Worm (Caenorhabditis elegans) whole organism, L4 larva: ENCODE data around the gene asp-6.

Source experiments
- D1046.2 ChIP-seq: fragments of 200-800 bp; sonication (Bioruptor generic); IDR thresholded peaks from 2 replicates; pipeline ENCODE4 v1.3.6; 2022; ENCODE audit warnings: missing genetic modification characterization, missing compliant biosample characterization
- F10B5.3 ChIP-seq: sonication (generic microtip); optimal IDR thresholded peaks from 2 replicates; lab custom pipeline; 2016; ENCODE audit warnings: mild to moderate bottlenecking, missing genetic modification characterization, missing compliant biosample characterization
- F44E2.7 ChIP-seq: fragments of 200-800 bp; sonication (Bioruptor generic); IDR thresholded peaks from 2 replicates; pipeline ENCODE4 v2.1.2; 2022; ENCODE audit warnings: missing genetic modification characterization, missing compliant biosample characterization
- F49E8.2 ChIP-seq: sonication (generic microtip); optimal IDR thresholded peaks from 2 replicates; lab custom pipeline; 2016; ENCODE audit warnings: missing compliant biosample characterization, mild to moderate bottlenecking, missing genetic modification characterization, borderline replicate concordance
- T20F7.1 ChIP-seq: fragments of 200-800 bp; sonication (Bioruptor generic); optimal IDR thresholded peaks from 2 replicates; lab custom pipeline; 2018; ENCODE audit warnings: mild to moderate bottlenecking, missing genetic modification characterization, missing compliant biosample characterization
- T26A8.4 ChIP-seq: fragments of 200-800 bp; sonication (Bioruptor generic); IDR thresholded peaks from 2 replicates; pipeline ENCODE4 v1.3.6; 2022; ENCODE audit warnings: missing genetic modification characterization, missing compliant biosample characterization
- Y75B8A.6 ChIP-seq: fragments of 200-800 bp; sonication (Bioruptor generic); IDR thresholded peaks from 2 replicates; pipeline ENCODE4 v1.3.6; 2022; ENCODE audit warnings: missing genetic modification reagents, missing genetic modification characterization, missing compliant biosample characterization
- ZK337.2 ChIP-seq: fragments of 200-800 bp; sonication (Bioruptor generic); IDR thresholded peaks from 2 replicates; pipeline ENCODE4 v1.3.6; 2022; ENCODE audit warnings: missing genetic modification reagents, missing genetic modification characterization, missing compliant biosample characterization
- aha-1 ChIP-seq: fragments of 150-350 bp; peaks from one replicate; lab custom pipeline; 2014; ENCODE audit warnings: missing biosample characterization, missing genetic modification characterization
- aly-2 ChIP-seq: sonication (generic microtip); optimal IDR thresholded peaks from 2 replicates; lab custom pipeline; 2018; ENCODE audit warnings: missing biosample characterization, missing genetic modification characterization
- ama-1 ChIP-seq: fragments of 150-350 bp; optimal IDR thresholded peaks from 2 replicates; lab custom pipeline; 2014; ENCODE audit warnings: inconsistent platforms, mixed read lengths
- arid-1 ChIP-seq: fragments of 200-800 bp; sonication (Bioruptor generic); conservative IDR thresholded peaks from 2 replicates; pipeline ENCODE4 v1.3.6; 2022; ENCODE audit warnings: missing genetic modification reagents, missing genetic modification characterization, missing compliant biosample characterization
- attf-4 ChIP-seq: sonication (generic microtip); optimal IDR thresholded peaks from 3 replicates; lab custom pipeline; 2017; ENCODE audit warnings: missing biosample characterization, missing genetic modification characterization
- ceh-44 ChIP-seq: fragments of 200-800 bp; sonication (Bioruptor generic); IDR thresholded peaks from 2 replicates; pipeline ENCODE4 v1.3.6; 2022; ENCODE audit warnings: missing genetic modification reagents, missing genetic modification characterization, missing compliant biosample characterization
- ceh-82 ChIP-seq: sonication (generic microtip); optimal IDR thresholded peaks from 2 replicates; lab custom pipeline; 2017; ENCODE audit warnings: missing biosample characterization, missing genetic modification characterization
- daf-19 ChIP-seq: fragments of 200-800 bp; sonication (Bioruptor generic); conservative IDR thresholded peaks from 2 replicates; pipeline ENCODE4 v1.3.6; 2022; ENCODE audit warnings: missing genetic modification characterization, missing compliant biosample characterization
- daf-8 ChIP-seq: fragments of 200-800 bp; sonication (Bioruptor generic); IDR thresholded peaks from 2 replicates; pipeline ENCODE4 v1.3.6; 2022; ENCODE audit warnings: missing genetic modification characterization, missing compliant biosample characterization
- dmd-9 ChIP-seq: fragments of 200-800 bp; sonication (Bioruptor generic); IDR thresholded peaks from 2 replicates; pipeline ENCODE4 v1.3.6; 2022; ENCODE audit warnings: missing genetic modification reagents, missing genetic modification characterization, missing compliant biosample characterization
- dve-1 ChIP-seq: sonication (generic microtip); optimal IDR thresholded peaks from 2 replicates; lab custom pipeline; 2017; ENCODE audit warnings: antibody characterized with exemption, mild to moderate bottlenecking, missing genetic modification characterization, missing compliant biosample characterization; ENCODE audit not compliant: insufficient read depth
- egl-27 ChIP-seq: sonication (generic microtip); optimal IDR thresholded peaks from 3 replicates; lab custom pipeline; 2017; ENCODE audit warnings: missing biosample characterization, missing genetic modification reagents, missing genetic modification characterization
- fkh-10 ChIP-seq: fragments of 150-350 bp; optimal IDR thresholded peaks from 2 replicates; lab custom pipeline; 2014; ENCODE audit warnings: missing biosample characterization, missing genetic modification reagents, missing genetic modification characterization
- lin-1 ChIP-seq: fragments of 200-800 bp; sonication (Bioruptor generic); IDR thresholded peaks from 2 replicates; pipeline ENCODE4 v1.3.6; 2022; ENCODE audit warnings: missing genetic modification reagents, missing genetic modification characterization, missing compliant biosample characterization
- lin-13 ChIP-seq: fragments of 150-350 bp; optimal IDR thresholded peaks from 2 replicates; lab custom pipeline; 2014; ENCODE audit warnings: missing biosample characterization, missing genetic modification reagents, missing genetic modification characterization
- lir-3 ChIP-seq: sonication (generic microtip); optimal IDR thresholded peaks from 2 replicates; lab custom pipeline; 2016; ENCODE audit warnings: mild to moderate bottlenecking, missing genetic modification characterization, missing compliant biosample characterization
- madf-5 ChIP-seq, 2 experiments: fragments of 200-800 bp; sonication (Bioruptor generic); IDR thresholded peaks; 2 replicates each; pipeline ENCODE4 v1.3.6; 2022; ENCODE audit warnings: missing compliant biosample characterization in 2 of 2, missing genetic modification characterization in 2 of 2
- mdl-1 ChIP-seq, 2 experiments: fragments of 150-350 bp in 1 of 2; sonication (generic microtip) in 1 of 2; optimal IDR thresholded peaks; 2 replicates each; lab custom pipeline; 2014 to 2017; ENCODE audit warnings: missing biosample characterization in 2 of 2, missing genetic modification characterization in 2 of 2
- mep-1 ChIP-seq: fragments of 150-350 bp; sonication (generic microtip); optimal IDR thresholded peaks from 3 replicates; lab custom pipeline; 2014; ENCODE audit warnings: missing biosample characterization, missing genetic modification characterization
- mxl-2 ChIP-seq: fragments of 200-800 bp; sonication (Bioruptor generic); conservative IDR thresholded peaks from 2 replicates; pipeline ENCODE4 v1.3.6; 2022; ENCODE audit warnings: missing genetic modification reagents, missing genetic modification characterization, missing compliant biosample characterization
- mxl-3 ChIP-seq: fragments of 200-800 bp; sonication (Bioruptor generic); optimal IDR thresholded peaks from 2 replicates; lab custom pipeline; 2018; ENCODE audit warnings: mild to moderate bottlenecking, missing genetic modification characterization, missing compliant biosample characterization
- nhr-10 ChIP-seq: fragments of 150-350 bp; optimal IDR thresholded peaks from 2 replicates; lab custom pipeline; 2014; ENCODE audit warnings: missing biosample characterization, missing genetic modification characterization
- nhr-102 ChIP-seq: sonication (generic microtip); optimal IDR thresholded peaks from 2 replicates; lab custom pipeline; 2016; ENCODE audit warnings: mild to moderate bottlenecking, missing genetic modification characterization, moderate library complexity, missing compliant biosample characterization
- nhr-11 ChIP-seq: fragments of 150-350 bp; optimal IDR thresholded peaks from 2 replicates; lab custom pipeline; 2014; ENCODE audit warnings: missing biosample characterization, missing genetic modification characterization
- nhr-28 ChIP-seq: fragments of 150-350 bp; optimal IDR thresholded peaks from 2 replicates; lab custom pipeline; 2014; ENCODE audit warnings: missing biosample characterization, missing genetic modification characterization
- nhr-41 ChIP-seq: fragments of 200-800 bp; sonication (Bioruptor generic); IDR thresholded peaks from 2 replicates; pipeline ENCODE4 v1.3.6; 2022; ENCODE audit warnings: missing genetic modification reagents, missing genetic modification characterization, missing compliant biosample characterization
- nhr-42 ChIP-seq: fragments of 200-800 bp; sonication (Bioruptor generic); IDR thresholded peaks from 2 replicates; pipeline ENCODE4 v1.3.6; 2022; ENCODE audit warnings: missing genetic modification characterization, missing compliant biosample characterization
- nhr-6 ChIP-seq: fragments of 150-350 bp; optimal IDR thresholded peaks from 2 replicates; lab custom pipeline; 2014; ENCODE audit warnings: missing biosample characterization, missing genetic modification characterization
- nhr-76 ChIP-seq: fragments of 150-350 bp; optimal IDR thresholded peaks from 2 replicates; lab custom pipeline; 2014; ENCODE audit warnings: missing biosample characterization, missing genetic modification characterization
- nhr-77 ChIP-seq: fragments of 150-350 bp; optimal IDR thresholded peaks from 2 replicates; lab custom pipeline; 2014; ENCODE audit warnings: missing biosample characterization, missing genetic modification characterization
- pha-4 ChIP-seq, 2 experiments: fragments of 150-350 bp in 1 of 2; fragments of 200-800 bp in 1 of 2; sonication (Bioruptor generic) in 1 of 2; IDR thresholded peaks in 1 of 2; optimal IDR thresholded peaks in 1 of 2; 2 replicates each; pipeline versions ENCODE4 v1.3.6 to Lab custom; 2014 to 2022; ENCODE audit warnings: missing genetic modification characterization in 2 of 2, missing genetic modification reagents in 2 of 2, missing biosample characterization in 1 of 2, missing compliant biosample characterization in 1 of 2
- php-3 ChIP-seq: fragments of 200-800 bp; sonication (Bioruptor generic); IDR thresholded peaks from 2 replicates; pipeline ENCODE4 v1.3.6; 2022; ENCODE audit warnings: missing genetic modification reagents, missing genetic modification characterization, missing compliant biosample characterization
- pqm-1 ChIP-seq: sonication (generic microtip); optimal IDR thresholded peaks from 2 replicates; lab custom pipeline; 2017; ENCODE audit warnings: missing biosample characterization, missing genetic modification characterization
- saeg-2 ChIP-seq: fragments of 200-800 bp; sonication (Bioruptor generic); IDR thresholded peaks from 2 replicates; pipeline ENCODE4 v1.3.6; 2022; ENCODE audit warnings: missing genetic modification reagents, missing genetic modification characterization, missing compliant biosample characterization
- snpc-1.2 ChIP-seq: fragments of 200-800 bp; sonication (Bioruptor generic); IDR thresholded peaks from 2 replicates; pipeline ENCODE4 v1.3.6; 2022; ENCODE audit warnings: missing genetic modification reagents, missing genetic modification characterization, missing compliant biosample characterization
- tra-1 ChIP-seq: fragments of 200-800 bp; sonication (Bioruptor generic); IDR thresholded peaks from 2 replicates; pipeline ENCODE4 v1.3.6; 2022; ENCODE audit warnings: missing genetic modification reagents, missing genetic modification characterization, missing compliant biosample characterization
- vab-7 ChIP-seq: fragments of 200-800 bp; sonication (Bioruptor generic); IDR thresholded peaks from 2 replicates; pipeline ENCODE4 v1.3.6; 2022; ENCODE audit warnings: missing genetic modification reagents, missing genetic modification characterization, missing compliant biosample characterization
- zag-1 ChIP-seq: fragments of 150-350 bp; optimal IDR thresholded peaks from 2 replicates; lab custom pipeline; 2014; ENCODE audit warnings: missing biosample characterization, missing genetic modification characterization
- ztf-7 ChIP-seq: fragments of 150-350 bp; optimal IDR thresholded peaks from 2 replicates; lab custom pipeline; 2014; ENCODE audit warnings: missing biosample characterization, missing genetic modification characterization

asp-6 gene

ce11 chrV:8228712-8229119 is 40.0 kb downstream of the asp-6 start (continued):
- peak; percentile 49; the same call in 1 of the 2 replicates for TF ChIP-seq lin-1
- peak; percentile 71; the same call in 1 of the 2 replicates for TF ChIP-seq daf-19 (GFP tag; lab: Robert Waterston, UW)
- peak; percentile 83 for TF ChIP-seq tra-1 (GFP tag; lab: Robert Waterston, UW)
- peak; percentile 78 for TF ChIP-seq lin-13 (GFP tag; lab: Kevin White, UChicago)
- TF ChIP-seq nhr-6: peak; percentile 65
- peak; percentile 92 for TF ChIP-seq snpc-1.2 (GFP tag; lab: Robert Waterston, UW)
- 0 out of 2 replicates have a peak, but pooled peaks have one; percentile 8 for TF ChIP-seq nhr-41 (GFP tag; lab: Robert Waterston, UW)
- peak; percentile 47 for TF ChIP-seq nhr-42 (GFP tag; lab: Robert Waterston, UW)
- peak; percentile 93 for TF ChIP-seq mep-1 (tag; lab: Kevin White, UChicago)
- no peak for TF ChIP-seq Y75B8A.6 (GFP tag; lab: Robert Waterston, UW)
- TF ChIP-seq ztf-7: peak; percentile 4
- TF ChIP-seq ZK337.2 (GFP tag; lab: Robert Waterston, UW): no peak
- TF ChIP-seq T26A8.4: peak; percentile 91
- no peak for TF ChIP-seq F44E2.7
- peak; percentile 8 for TF ChIP-seq pqm-1 (tag; lab: Kevin White, UChicago)
- TF ChIP-seq T20F7.1 (GFP tag; lab: Kevin White, UChicago): peak; percentile 82
- TF ChIP-seq egl-27: no peak
- no peak for TF ChIP-seq fkh-10 (GFP tag; lab: Kevin White, UChicago)
- TF ChIP-seq zag-1 (tag; lab: Kevin White, UChicago): no peak
- peak; percentile 83 for TF ChIP-seq F10B5.3 (tag; lab: Kevin White, UChicago)
- peak; percentile 97 for TF ChIP-seq F49E8.2 (tag; lab: Kevin White, UChicago)
- TF ChIP-seq pha-4 (GFP tag; IDR thresholded peaks at IDR 0.05; lab: Robert Waterston, UW): peak; percentile 86
- no peak for TF ChIP-seq pha-4 (tag; optimal IDR thresholded peaks at IDR 0.05; lab: Kevin White, UChicago)
- 0 out of 2 replicates have a peak, but pooled peaks have one; percentile 47 for TF ChIP-seq saeg-2 (GFP tag; lab: Robert Waterston, UW)
- TF ChIP-seq nhr-76 (tag; lab: Kevin White, UChicago): no peak
- TF ChIP-seq lir-3: peak; percentile 22
- 0 out of 2 replicates have a peak, but pooled peaks have one; percentile 29 for TF ChIP-seq vab-7 (GFP tag; lab: Robert Waterston, UW)
- TF ChIP-seq ceh-44: peak; percentile 93
- no peak for TF ChIP-seq aha-1 (tag; lab: Kevin White, UChicago)
- peak; percentile 48 to 51 for TF ChIP-seq mdl-1 (tag; optimal IDR thresholded peaks at IDR 0.05; lab: Kevin White, UChicago)
- TF ChIP-seq aly-2: no peak
- TF ChIP-seq nhr-10 (tag; lab: Kevin White, UChicago): peak; percentile 16
- peak; percentile 74 for TF ChIP-seq dmd-9 (GFP tag; lab: Robert Waterston, UW)
- TF ChIP-seq daf-8 (GFP tag; lab: Robert Waterston, UW): no peak
- no peak for TF ChIP-seq attf-4
- peak; percentile 56 for TF ChIP-seq nhr-28 (tag; lab: Kevin White, UChicago)
- TF ChIP-seq D1046.2 (GFP tag; lab: Robert Waterston, UW): no peak
- TF ChIP-seq php-3 (GFP tag; lab: Robert Waterston, UW): peak; percentile 73
- TF ChIP-seq mxl-3: peak; percentile 66
- TF ChIP-seq dve-1 (tag; lab: Kevin White, UChicago): peak; percentile 92
- TF ChIP-seq arid-1: peak; percentile 70; the same call in 1 of the 2 replicates
- TF ChIP-seq nhr-11 (tag; lab: Kevin White, UChicago): peak; percentile 49
- TF ChIP-seq ama-1 (lab: Kevin White, UChicago): peak; percentile 94
- peak; percentile 91 for TF ChIP-seq nhr-102 (tag; lab: Kevin White, UChicago)
- no peak for TF ChIP-seq ceh-82 (tag; lab: Kevin White, UChicago)
- peak; percentile 54 for TF ChIP-seq nhr-77
- TF ChIP-seq mxl-2: no peak
- no peak for TF ChIP-seq madf-5 (GFP tag; IDR thresholded peaks at IDR 0.05; lab: Robert Waterston, UW)
- TF ChIP-seq, all 104 proteins: peak for 59
